Worm (Caenorhabditis elegans) whole organism, L1 larva: ENCODE data around the gene plc-2.

Experiments
- nhr-76 ChIP-seq: sonication (generic microtip); optimal IDR thresholded peaks from 2 replicates; lab custom pipeline; 2017; ENCODE audit warnings: missing biosample characterization, missing genetic modification characterization
- unc-30 ChIP-seq: sonication (generic microtip); optimal IDR thresholded peaks from 2 replicates; lab custom pipeline; 2017; ENCODE audit warnings: missing biosample characterization, missing genetic modification characterization
- zag-1 ChIP-seq: fragments of 150-350 bp; optimal IDR thresholded peaks from 2 replicates; lab custom pipeline; 2014; ENCODE audit warnings: missing biosample characterization, missing genetic modification characterization

DNA sequence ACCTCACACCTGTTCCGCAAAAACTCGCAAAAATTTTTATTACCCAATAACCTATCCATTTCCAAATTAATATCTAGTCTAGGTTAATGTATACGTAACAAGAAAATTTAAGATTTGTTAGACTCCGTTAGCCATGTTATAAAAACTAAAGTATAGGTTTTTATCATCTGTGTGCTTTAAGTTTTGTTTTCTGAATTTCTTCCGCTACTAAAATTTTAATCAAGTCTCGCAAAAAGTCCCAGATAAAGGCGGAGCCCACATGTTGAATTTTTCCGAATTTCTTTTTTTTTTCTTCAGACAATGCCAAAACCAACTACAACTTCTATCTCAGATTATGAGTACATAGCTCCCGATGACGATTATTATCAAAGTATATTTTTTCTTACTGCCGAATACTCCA is 39.8 kb downstream of the plc-2 start, which contains the start of gene srw-13:
- TF ChIP-seq zag-1 (tag; lab: Kevin White, UChicago) (no peak), nhr-76 (no peak), unc-30 (tag; lab: Kevin White, UChicago) (no peak)
